Fruit fly (Drosophila melanogaster) whole organism, prepupa: Measurements from ENCODE around the gene Reps.

ENCODE experiments used
- CG10631 ChIP-seq: fragments of 200-800 bp; sonication (Bioruptor generic); optimal IDR thresholded peaks from 2 replicates; lab custom pipeline; 2016; ENCODE audit warnings: missing biosample characterization, missing genetic modification characterization
- CG10669 ChIP-seq: fragments of 200-800 bp; sonication (Bioruptor generic); optimal IDR thresholded peaks from 3 replicates; lab custom pipeline; 2018; ENCODE audit warnings: missing biosample characterization, mild to moderate bottlenecking, missing genetic modification characterization, moderate library complexity
- CG11294 ChIP-seq: fragments of 200-800 bp; sonication (Bioruptor generic); IDR thresholded peaks from 2 replicates; pipeline ENCODE4 v1.3.6; 2022; ENCODE audit warnings: missing biosample characterization, missing genetic modification characterization
- CG11902 ChIP-seq: fragments of 200-800 bp; sonication (Bioruptor generic); optimal IDR thresholded peaks from 3 replicates; lab custom pipeline; 2016; ENCODE audit warnings: missing biosample characterization, missing genetic modification characterization
- CG15336 ChIP-seq: fragments of 200-800 bp; sonication (Bioruptor generic); IDR thresholded peaks from 2 replicates; pipeline ENCODE4 v1.3.6; 2022; ENCODE audit warnings: missing biosample characterization, missing genetic modification characterization
- CG1621 ChIP-seq: fragments of 200-800 bp; sonication (Bioruptor generic); optimal IDR thresholded peaks from 3 replicates; lab custom pipeline; 2018; ENCODE audit warnings: missing biosample characterization, mild to moderate bottlenecking, missing genetic modification characterization
- CG3032 ChIP-seq: fragments of 200-800 bp; optimal IDR thresholded peaks from 2 replicates; lab custom pipeline; 2019; ENCODE audit warnings: missing biosample characterization, mild to moderate bottlenecking, missing genetic modification characterization, moderate library complexity
- CG31627 ChIP-seq: fragments of 200-800 bp; sonication (Bioruptor generic); optimal IDR thresholded peaks from 3 replicates; lab custom pipeline; 2016; ENCODE audit warnings: missing biosample characterization, missing genetic modification characterization
- CG32006 ChIP-seq: fragments of 200-800 bp; sonication (Bioruptor generic); optimal IDR thresholded peaks from 3 replicates; lab custom pipeline; 2017; ENCODE audit warnings: missing biosample characterization, mild to moderate bottlenecking, missing genetic modification characterization
- CG34406 ChIP-seq: fragments of 200-800 bp; sonication (Bioruptor generic); optimal IDR thresholded peaks from 3 replicates; lab custom pipeline; 2016; ENCODE audit warnings: missing biosample characterization, missing genetic modification characterization
- CG3919 ChIP-seq: fragments of 200-800 bp; sonication (Bioruptor generic); optimal IDR thresholded peaks from 3 replicates; lab custom pipeline; 2016; ENCODE audit warnings: missing biosample characterization, missing genetic modification characterization
- CG4318 ChIP-seq: fragments of 200-800 bp; sonication (Bioruptor generic); optimal IDR thresholded peaks from 3 replicates; lab custom pipeline; 2017; ENCODE audit warnings: missing biosample characterization, mild to moderate bottlenecking, missing genetic modification characterization
- CG6163 ChIP-seq: fragments of 200-800 bp; sonication (Bioruptor generic); IDR thresholded peaks from 3 replicates; pipeline ENCODE4 v1.3.6; 2022; ENCODE audit warnings: missing biosample characterization, missing genetic modification characterization
- CG6792 ChIP-seq: fragments of 200-800 bp; sonication (Bioruptor generic); optimal IDR thresholded peaks from 3 replicates; lab custom pipeline; 2016; ENCODE audit warnings: missing biosample characterization, missing genetic modification characterization
- CG6808 ChIP-seq: fragments of 200-800 bp; sonication (Bioruptor generic); optimal IDR thresholded peaks from 3 replicates; lab custom pipeline; 2017; ENCODE audit warnings: missing biosample characterization, missing genetic modification characterization, mild to moderate bottlenecking, moderate library complexity, missing genetic modification reagents
- CG6854 ChIP-seq: fragments of 200-800 bp; sonication (Bioruptor generic); optimal IDR thresholded peaks from 2 replicates; lab custom pipeline; 2017; ENCODE audit warnings: missing biosample characterization, mild to moderate bottlenecking, missing genetic modification characterization
- CG8119 ChIP-seq: fragments of 200-800 bp; sonication (Bioruptor generic); IDR thresholded peaks from 3 replicates; pipeline ENCODE4 v1.3.6; 2022; ENCODE audit warnings: missing biosample characterization, missing genetic modification characterization
- CG8319 ChIP-seq: fragments of 200-800 bp; sonication (Bioruptor generic); optimal IDR thresholded peaks from 3 replicates; lab custom pipeline; 2016; ENCODE audit warnings: missing biosample characterization, missing genetic modification characterization
- CG8632 ChIP-seq: fragments of 200-800 bp; sonication (Bioruptor generic); optimal IDR thresholded peaks from 3 replicates; lab custom pipeline; 2016; ENCODE audit warnings: missing biosample characterization, missing genetic modification characterization
- Eip75B ChIP-seq: fragments of 200-800 bp; sonication (Bioruptor generic); optimal IDR thresholded peaks from 3 replicates; lab custom pipeline; 2016; ENCODE audit warnings: missing biosample characterization, missing genetic modification characterization
- Eip78C ChIP-seq: fragments of 200-800 bp; sonication (Bioruptor generic); peaks from one replicate; lab custom pipeline; 2016; ENCODE audit warnings: missing biosample characterization, missing genetic modification characterization
- Ets21C ChIP-seq: fragments of 200-800 bp; sonication (Bioruptor generic); optimal IDR thresholded peaks from 3 replicates; lab custom pipeline; 2016; ENCODE audit warnings: missing biosample characterization, missing genetic modification characterization
- Ets96B ChIP-seq: fragments of 200-800 bp; optimal IDR thresholded peaks from 2 replicates; lab custom pipeline; 2019; ENCODE audit warnings: missing biosample characterization, mild to moderate bottlenecking, missing genetic modification characterization, moderate library complexity
- Gug ChIP-seq: fragments of 200-800 bp; sonication (Bioruptor generic); IDR thresholded peaks from 2 replicates; pipeline ENCODE4 v1.3.6; 2022; ENCODE audit warnings: missing biosample characterization, missing genetic modification characterization
- Hr38 ChIP-seq: sonication (Bioruptor generic); optimal IDR thresholded peaks from 2 replicates; lab custom pipeline; 2016; ENCODE audit warnings: missing biosample characterization, missing genetic modification characterization
- Hr4 ChIP-seq: fragments of 200-800 bp; sonication (Bioruptor generic); optimal IDR thresholded peaks from 3 replicates; lab custom pipeline; 2016; ENCODE audit warnings: missing biosample characterization, missing genetic modification characterization
- Lpt ChIP-seq: fragments of 200-800 bp; sonication (Bioruptor generic); optimal IDR thresholded peaks from 3 replicates; lab custom pipeline; 2016; ENCODE audit warnings: missing biosample characterization, missing genetic modification characterization
- Met ChIP-seq: fragments of 200-800 bp; sonication (Bioruptor generic); optimal IDR thresholded peaks from 3 replicates; lab custom pipeline; 2016; ENCODE audit warnings: missing biosample characterization, missing genetic modification characterization
- OdsH ChIP-seq: fragments of 200-800 bp; sonication (Bioruptor generic); optimal IDR thresholded peaks from 3 replicates; lab custom pipeline; 2016; ENCODE audit warnings: missing biosample characterization, missing genetic modification characterization
- Smox ChIP-seq: fragments of 200-800 bp; sonication (Bioruptor generic); optimal IDR thresholded peaks from 3 replicates; lab custom pipeline; 2016; ENCODE audit warnings: missing biosample characterization, missing genetic modification characterization
- Sox102F ChIP-seq: fragments of 200-800 bp; sonication (Bioruptor generic); optimal IDR thresholded peaks from 2 replicates; lab custom pipeline; 2016; ENCODE audit warnings: missing biosample characterization, mild to moderate bottlenecking, missing genetic modification characterization
- Sox14 ChIP-seq: fragments of 200-800 bp; sonication (Bioruptor generic); optimal IDR thresholded peaks from 3 replicates; lab custom pipeline; 2016; ENCODE audit warnings: missing biosample characterization, missing genetic modification characterization
- Sox15 ChIP-seq: fragments of 200-800 bp; sonication (Bioruptor generic); optimal IDR thresholded peaks from 3 replicates; lab custom pipeline; 2016; ENCODE audit warnings: missing biosample characterization, missing genetic modification characterization
- achi ChIP-seq: fragments of 200-800 bp; sonication (Bioruptor generic); optimal IDR thresholded peaks from 3 replicates; lab custom pipeline; 2016; ENCODE audit warnings: missing biosample characterization, missing genetic modification characterization
- acj6 ChIP-seq: fragments of 200-800 bp; sonication (Bioruptor generic); optimal IDR thresholded peaks from 3 replicates; lab custom pipeline; 2016; ENCODE audit warnings: missing biosample characterization, missing genetic modification characterization
- dsx ChIP-seq: fragments of 200-800 bp; optimal IDR thresholded peaks from 3 replicates; lab custom pipeline; 2019; ENCODE audit warnings: missing biosample characterization, mild to moderate bottlenecking, missing genetic modification characterization, moderate library complexity; ENCODE audit not compliant: poor library complexity, severe bottlenecking
- eg ChIP-seq: fragments of 200-800 bp; sonication (Bioruptor generic); IDR thresholded peaks from 3 replicates; pipeline ENCODE4 v1.3.6; 2022; ENCODE audit warnings: missing biosample characterization, missing genetic modification characterization
- esn ChIP-seq: fragments of 200-800 bp; sonication (Bioruptor generic); optimal IDR thresholded peaks from 2 replicates; lab custom pipeline; 2016; ENCODE audit warnings: missing biosample characterization, mild to moderate bottlenecking, missing genetic modification characterization, moderate library complexity
- fd59A ChIP-seq: fragments of 200-800 bp; sonication (Bioruptor generic); optimal IDR thresholded peaks from 2 replicates; lab custom pipeline; 2017; ENCODE audit warnings: missing biosample characterization, mild to moderate bottlenecking, missing genetic modification characterization, missing genetic modification reagents
- fd85E ChIP-seq: fragments of 200-800 bp; sonication (Bioruptor generic); optimal IDR thresholded peaks from 3 replicates; lab custom pipeline; 2016; ENCODE audit warnings: missing biosample characterization, missing genetic modification characterization
- fkh ChIP-seq: fragments of 200-800 bp; sonication (Bioruptor generic); optimal IDR thresholded peaks from 3 replicates; lab custom pipeline; 2017; ENCODE audit warnings: missing biosample characterization, mild to moderate bottlenecking, missing genetic modification characterization, moderate library complexity
- lz ChIP-seq: fragments of 200-800 bp; sonication (Bioruptor generic); optimal IDR thresholded peaks from 3 replicates; lab custom pipeline; 2016; ENCODE audit warnings: missing biosample characterization, missing genetic modification characterization
- net ChIP-seq: fragments of 200-800 bp; sonication (Bioruptor generic); optimal IDR thresholded peaks from 3 replicates; lab custom pipeline; 2016; ENCODE audit warnings: missing biosample characterization, missing genetic modification characterization
- pdm3 ChIP-seq: fragments of 200-800 bp; sonication (Bioruptor generic); optimal IDR thresholded peaks from 3 replicates; lab custom pipeline; 2016; ENCODE audit warnings: missing biosample characterization, missing genetic modification characterization
- salr ChIP-seq, 2 experiments: fragments of 200-800 bp; sonication (Bioruptor generic); optimal IDR thresholded peaks; 3 replicates each; lab custom pipeline; 2016 to 2018; ENCODE audit warnings: missing biosample characterization in 2 of 2, missing genetic modification characterization in 2 of 2, mild to moderate bottlenecking in 1 of 2
- spab ChIP-seq: fragments of 200-800 bp; sonication (Bioruptor generic); optimal IDR thresholded peaks from 2 replicates; lab custom pipeline; 2017; ENCODE audit warnings: missing biosample characterization, mild to moderate bottlenecking, missing genetic modification characterization, missing genetic modification reagents
- svp ChIP-seq: fragments of 200-800 bp; sonication (Bioruptor generic); peaks from one replicate; lab custom pipeline; 2016; ENCODE audit warnings: missing biosample characterization, missing genetic modification characterization
- topi ChIP-seq: fragments of 200-800 bp; sonication (Bioruptor generic); optimal IDR thresholded peaks from 3 replicates; lab custom pipeline; 2016; ENCODE audit warnings: missing biosample characterization, missing genetic modification characterization
- vri ChIP-seq: fragments of 200-800 bp; sonication (Bioruptor generic); optimal IDR thresholded peaks from 3 replicates; lab custom pipeline; 2016; ENCODE audit warnings: missing biosample characterization, mild to moderate bottlenecking, missing genetic modification characterization

The Reps gene

DNA sequence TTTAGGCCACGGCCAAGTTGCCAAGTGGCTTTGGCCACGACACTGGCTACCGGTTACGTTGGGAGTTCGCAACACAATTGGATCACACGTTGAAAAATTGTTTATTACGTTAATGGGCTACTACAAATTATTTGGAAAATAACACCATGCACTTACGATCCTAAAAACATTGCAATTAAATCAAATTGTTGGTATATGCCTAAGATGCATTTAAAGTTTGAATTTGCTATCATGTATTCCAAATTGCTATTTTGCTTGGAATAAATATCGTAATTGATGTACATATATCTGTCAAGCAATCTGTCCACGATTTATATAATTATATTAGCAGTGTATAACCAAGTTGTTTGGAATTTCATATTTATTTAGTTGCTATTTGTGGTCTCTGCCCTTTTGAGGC is 33.6 kb downstream of the Reps start:
- TF ChIP-seq eg (GFP tag; lab: Robert Waterston, UW) (no peak), OdsH (peak; percentile 7), Eip78C (peak; percentile 78), Lpt (GFP tag; lab: Kevin White, UChicago) (peak; percentile 35), CG11902 (GFP tag; lab: Kevin White, UChicago) (no peak), Hr4 (GFP tag; lab: Kevin White, UChicago) (peak; percentile 48), CG15336 (GFP tag; lab: Robert Waterston, UW) (peak; percentile 29; the same call in 1 of the 2 replicates), Ets96B (tag; lab: Kevin White, UChicago) (peak; percentile 24), CG32006 (GFP tag; lab: Kevin White, UChicago) (peak; percentile 41), CG1621 (tag; lab: Kevin White, UChicago) (no peak), achi (GFP tag; lab: Kevin White, UChicago) (peak; percentile 5), svp (peak; percentile 10), Ets21C (GFP tag; lab: Kevin White, UChicago) (no peak), CG10631 (GFP tag; lab: Kevin White, UChicago) (peak; percentile 23), CG3032 (peak; percentile 17), Smox (no peak)

dm6 chr2L:11072250-11072649 is 34.2 kb downstream of the Reps start:
- TF ChIP-seq CG4318, result no peak
- TF ChIP-seq CG10669 (GFP tag; lab: Kevin White, UChicago), result peak; percentile 76
- peak; percentile 68 for TF ChIP-seq Ets21C (GFP tag; lab: Kevin White, UChicago)
- TF ChIP-seq spab (GFP tag; lab: Kevin White, UChicago), result peak; percentile 77
- TF ChIP-seq CG6792, result peak; percentile 72
- TF ChIP-seq CG8632 (GFP tag; lab: Kevin White, UChicago), result peak; percentile 46
- TF ChIP-seq fd59A (GFP tag; lab: Kevin White, UChicago), result peak; percentile 69
- TF ChIP-seq eg (GFP tag; lab: Robert Waterston, UW), result 0 out of 3 replicates have a peak, but pooled peaks have one; percentile 27
- TF ChIP-seq Sox102F (GFP tag; lab: Kevin White, UChicago), result peak; percentile 77
- TF ChIP-seq pdm3 (GFP tag; lab: Kevin White, UChicago), result peak; percentile 70
- no peak for TF ChIP-seq Hr38 (GFP tag; lab: Kevin White, UChicago)
- TF ChIP-seq CG3032, result peak; percentile 75
- TF ChIP-seq Ets96B (tag; lab: Kevin White, UChicago), result peak; percentile 77
- TF ChIP-seq Gug, result no peak
- TF ChIP-seq Lpt (GFP tag; lab: Kevin White, UChicago), result no peak
- TF ChIP-seq svp, result peak; percentile 84
- peak; percentile 81 for TF ChIP-seq CG6163 (GFP tag; lab: Robert Waterston, UW)
- TF ChIP-seq CG15336 (GFP tag; lab: Robert Waterston, UW), result no peak
- peak; percentile 65 for TF ChIP-seq OdsH
- TF ChIP-seq dsx (GFP tag; lab: Kevin White, UChicago), result peak; percentile 74
- TF ChIP-seq CG8119 (GFP tag; lab: Robert Waterston, UW), result peak; percentile 64; the same call in 2 of the 3 replicates
- TF ChIP-seq Sox14 (GFP tag; lab: Kevin White, UChicago), result peak; percentile 85
- peak; percentile 82 for TF ChIP-seq CG31627
- peak; percentile 71 for TF ChIP-seq vri
- TF ChIP-seq topi, result peak; percentile 84
- TF ChIP-seq CG6808, result peak; percentile 81
- TF ChIP-seq fd85E (GFP tag; lab: Kevin White, UChicago), result no peak
- TF ChIP-seq CG11294 (GFP tag; lab: Robert Waterston, UW), result no peak
- no peak for TF ChIP-seq CG6854 (GFP tag; lab: Kevin White, UChicago)
- TF ChIP-seq Smox, result peak; percentile 76
- TF ChIP-seq CG32006 (GFP tag; lab: Kevin White, UChicago), result peak; percentile 53
- TF ChIP-seq lz, result peak; percentile 79
- peak; percentile 74 for TF ChIP-seq CG10631 (GFP tag; lab: Kevin White, UChicago)
- TF ChIP-seq fkh (GFP tag; lab: Kevin White, UChicago), result no peak
- peak; percentile 77 for TF ChIP-seq CG3919 (GFP tag; lab: Kevin White, UChicago)
- peak; percentile 82 for TF ChIP-seq esn (GFP tag; lab: Kevin White, UChicago)
- peak; percentile 82 for TF ChIP-seq Met (GFP tag; lab: Kevin White, UChicago)
- TF ChIP-seq CG8319 (GFP tag; lab: Kevin White, UChicago), result peak; percentile 28
- TF ChIP-seq net (GFP tag; lab: Kevin White, UChicago), result peak; percentile 39
- TF ChIP-seq Sox15 (GFP tag; lab: Kevin White, UChicago), result peak; percentile 29
- TF ChIP-seq Eip75B (GFP tag; lab: Kevin White, UChicago), result peak; percentile 75
- TF ChIP-seq Hr4 (GFP tag; lab: Kevin White, UChicago), result peak; percentile 47
- peak; percentile 41 for TF ChIP-seq CG34406 (GFP tag; lab: Kevin White, UChicago)
- peak; percentile 68 for TF ChIP-seq acj6 (GFP tag; lab: Kevin White, UChicago)
- TF ChIP-seq salr (GFP tag; optimal IDR thresholded peaks at IDR 0.05; lab: Kevin White, UChicago), result peak; percentile 17 to 60
